Worm (Caenorhabditis elegans) whole organism, L3 larva: ENCODE measurements around the gene dur-1.

Source experiments
- fkh-10 ChIP-seq: sonication (generic microtip); optimal IDR thresholded peaks from 2 replicates; lab custom pipeline; 2017; ENCODE audit warnings: missing biosample characterization, missing genetic modification reagents, missing genetic modification characterization
- lsy-12 ChIP-seq: sonication (generic microtip); optimal IDR thresholded peaks from 2 replicates; lab custom pipeline; 2016; ENCODE audit warnings: mild to moderate bottlenecking, missing genetic modification characterization, missing compliant biosample characterization
- nhr-76 ChIP-seq: fragments of 150-350 bp; sonication (generic microtip); optimal IDR thresholded peaks from 5 replicates; lab custom pipeline; 2014; ENCODE audit warnings: missing biosample characterization, missing genetic modification characterization
- unc-39 ChIP-seq: sonication (generic microtip); optimal IDR thresholded peaks from 4 replicates; lab custom pipeline; 2017; ENCODE audit warnings: missing biosample characterization, missing genetic modification characterization

ce11 chrIV:9944279-9944678 is 16.2 kb upstream of the dur-1 start:
- no peak for TF ChIP-seq fkh-10 (GFP tag; lab: Kevin White, UChicago)
- no peak for TF ChIP-seq nhr-76 (tag; lab: Kevin White, UChicago)
- TF ChIP-seq unc-39 = no peak
- no peak for TF ChIP-seq lsy-12 (tag; lab: Kevin White, UChicago)
